Fruit fly (Drosophila melanogaster) S2 (cell line): Measurements from ENCODE around the gene CG5194.

ENCODE experiments used
- CG8478 ChIP-seq: fragments of >200 bp; optimal IDR thresholded peaks from 2 replicates; lab custom pipeline; 2018
- CTCF ChIP-seq, 2 experiments: fragments of >200 bp; optimal IDR thresholded peaks; 2 replicates each; lab custom pipeline; 2018

The CG5194 gene

DNA sequence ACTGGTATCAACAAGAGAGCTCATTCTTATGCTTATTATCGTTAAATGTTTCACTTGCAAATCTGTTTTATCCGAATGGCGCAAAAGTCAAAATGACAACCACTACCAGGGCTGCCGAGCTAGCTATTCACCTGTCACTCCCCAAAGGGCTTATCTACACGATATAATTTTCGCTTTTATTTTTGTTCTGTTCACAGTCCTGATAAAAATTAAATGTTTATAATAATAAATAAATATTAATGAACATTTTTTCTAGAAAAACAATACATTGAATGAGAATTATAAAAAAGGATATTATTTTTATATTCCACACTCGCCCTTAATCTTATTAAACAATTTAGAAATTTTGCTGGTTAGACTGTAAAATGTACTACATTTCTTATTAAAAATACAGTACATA is at the start of gene CG5194:
Gene CG5194, minus strand, starts transcription at position 101 of the 400 bp plus-strand sequence.
- TF ChIP-seq CTCF (optimal IDR thresholded peaks at IDR 0.05; lab: Kevin White, UChicago) (no peak), CG8478 (lab: Kevin White, UChicago) (no peak)

DNA sequence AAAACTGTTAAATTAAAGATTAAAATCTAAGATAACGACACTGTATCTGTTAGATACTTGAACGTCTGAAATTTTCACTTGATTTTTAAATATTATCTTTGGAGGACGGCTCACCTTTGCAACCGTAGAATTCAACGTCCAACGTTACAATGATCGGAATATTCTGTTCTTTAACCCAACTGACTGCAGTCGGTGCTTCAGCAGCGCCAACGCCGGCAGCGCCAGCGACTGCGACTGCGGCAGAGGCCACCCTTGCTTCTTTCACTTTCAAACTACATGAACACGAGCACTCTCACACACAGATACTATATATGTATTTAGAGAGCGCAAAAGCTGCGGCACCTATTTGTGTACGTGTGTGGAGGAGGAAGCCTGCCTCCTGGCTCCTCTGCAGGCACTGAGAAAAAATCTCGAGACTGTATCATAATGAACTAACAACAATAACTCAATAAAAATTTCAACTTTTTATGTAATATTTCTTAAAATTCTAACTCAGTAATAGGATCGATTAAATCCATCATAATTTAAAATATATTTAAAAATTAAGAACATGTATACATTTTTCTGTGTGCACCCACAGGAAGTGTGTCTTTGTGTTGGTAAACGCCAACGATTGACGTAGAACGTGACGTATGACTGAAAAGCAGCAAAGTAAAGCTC is 47.9 kb upstream of the CG5194 start:
- TF ChIP-seq CTCF (optimal IDR thresholded peaks at IDR 0.05; lab: Kevin White, UChicago) (no peak), CG8478 (lab: Kevin White, UChicago) (no peak)

DNA sequence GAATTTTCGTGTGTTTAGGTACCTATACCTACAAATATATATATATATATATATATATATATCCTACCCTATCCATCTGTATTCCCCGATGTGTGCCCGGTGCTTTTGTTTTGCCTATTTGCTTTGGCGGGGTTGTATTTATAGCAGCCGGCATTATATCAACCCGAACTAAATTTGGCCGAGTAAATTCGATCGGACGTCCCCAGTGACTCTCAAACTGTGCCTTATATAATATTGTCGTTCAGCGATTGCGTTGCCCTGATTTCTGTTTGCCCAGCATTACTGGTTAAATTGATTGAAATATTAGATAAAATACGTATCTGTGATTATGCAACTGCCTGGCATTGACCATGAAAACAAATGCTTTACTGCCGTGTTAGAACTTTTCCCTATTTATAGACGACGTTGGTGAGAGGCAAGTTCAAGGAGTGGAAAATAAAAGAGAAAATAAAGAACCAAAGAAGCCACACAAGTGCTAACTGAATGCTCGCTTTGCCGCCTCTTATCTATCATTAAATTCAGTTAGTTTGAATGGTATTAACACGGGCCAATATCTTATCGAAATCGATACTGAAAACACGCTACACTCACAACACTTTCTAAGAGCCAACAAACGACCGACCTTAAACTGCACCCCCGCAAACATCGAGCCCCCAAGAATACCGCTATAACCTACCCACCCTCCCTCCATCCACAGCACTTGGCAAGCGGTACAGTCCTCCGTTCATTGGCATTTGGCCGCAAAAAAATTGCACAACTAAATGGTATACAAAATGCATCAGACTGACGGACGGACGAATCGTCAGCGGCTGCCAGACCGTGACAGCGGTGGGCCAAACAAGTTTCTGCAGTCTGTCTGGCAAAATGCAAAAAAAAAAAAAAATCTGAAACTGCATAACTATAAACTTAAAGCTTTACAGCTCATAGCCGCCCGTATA is 46.5 kb upstream of the CG5194 start:
- TF ChIP-seq CG8478 (lab: Kevin White, UChicago) (no peak), CTCF (optimal IDR thresholded peaks at IDR 0.05; lab: Kevin White, UChicago) (no peak)

DNA sequence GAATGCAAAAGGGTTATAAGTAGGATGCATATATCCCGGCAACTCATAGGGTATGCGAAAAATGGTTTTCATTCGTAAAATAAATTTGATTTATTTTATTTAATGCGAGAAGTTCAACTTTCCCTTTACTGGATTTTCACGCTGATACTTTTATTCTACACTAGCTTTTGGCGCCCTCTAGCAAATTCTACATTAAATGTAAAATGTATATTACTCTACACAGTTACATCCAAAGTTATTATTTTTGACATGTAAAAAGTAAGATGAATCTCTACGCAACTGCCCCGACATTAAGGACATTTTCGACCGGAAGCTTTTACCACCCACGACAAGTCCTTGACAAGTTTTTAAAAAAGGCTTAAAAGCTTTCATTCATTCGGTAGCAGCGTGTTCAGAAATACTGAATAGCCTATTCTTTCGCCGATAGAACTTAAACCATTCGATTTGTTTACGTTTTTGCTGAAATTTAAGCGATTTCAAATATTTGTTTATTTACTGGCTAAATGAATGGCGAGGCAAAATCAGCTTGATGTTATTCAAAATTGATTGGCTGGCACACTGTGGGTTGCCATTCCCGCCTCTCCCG is 45.3 kb upstream of the CG5194 start:
- TF ChIP-seq CG8478 (lab: Kevin White, UChicago) (no peak), CTCF (optimal IDR thresholded peaks at IDR 0.05; lab: Kevin White, UChicago) (peak; percentile 80 to 88)

DNA sequence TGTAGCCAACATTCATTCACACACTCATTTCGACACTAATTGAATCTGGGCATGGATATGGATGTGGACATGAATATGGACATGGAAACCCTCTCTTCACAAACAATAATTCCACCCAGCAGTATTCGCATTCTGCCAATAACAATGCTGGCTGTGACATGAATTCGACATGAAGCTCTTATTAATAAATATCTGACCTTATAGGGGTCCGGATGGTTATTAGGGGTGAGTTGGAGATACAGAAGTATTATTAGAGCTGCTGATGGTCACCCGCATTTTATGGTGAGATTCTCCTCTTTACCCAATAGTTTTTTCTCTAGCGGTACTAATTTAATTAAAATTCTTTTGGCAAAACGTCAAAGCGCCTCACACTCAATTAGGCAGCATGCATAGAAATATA is 44.6 kb upstream of the CG5194 start:
- no peak for TF ChIP-seq CG8478 (lab: Kevin White, UChicago)
- no peak for TF ChIP-seq CTCF (optimal IDR thresholded peaks at IDR 0.05; lab: Kevin White, UChicago)

DNA sequence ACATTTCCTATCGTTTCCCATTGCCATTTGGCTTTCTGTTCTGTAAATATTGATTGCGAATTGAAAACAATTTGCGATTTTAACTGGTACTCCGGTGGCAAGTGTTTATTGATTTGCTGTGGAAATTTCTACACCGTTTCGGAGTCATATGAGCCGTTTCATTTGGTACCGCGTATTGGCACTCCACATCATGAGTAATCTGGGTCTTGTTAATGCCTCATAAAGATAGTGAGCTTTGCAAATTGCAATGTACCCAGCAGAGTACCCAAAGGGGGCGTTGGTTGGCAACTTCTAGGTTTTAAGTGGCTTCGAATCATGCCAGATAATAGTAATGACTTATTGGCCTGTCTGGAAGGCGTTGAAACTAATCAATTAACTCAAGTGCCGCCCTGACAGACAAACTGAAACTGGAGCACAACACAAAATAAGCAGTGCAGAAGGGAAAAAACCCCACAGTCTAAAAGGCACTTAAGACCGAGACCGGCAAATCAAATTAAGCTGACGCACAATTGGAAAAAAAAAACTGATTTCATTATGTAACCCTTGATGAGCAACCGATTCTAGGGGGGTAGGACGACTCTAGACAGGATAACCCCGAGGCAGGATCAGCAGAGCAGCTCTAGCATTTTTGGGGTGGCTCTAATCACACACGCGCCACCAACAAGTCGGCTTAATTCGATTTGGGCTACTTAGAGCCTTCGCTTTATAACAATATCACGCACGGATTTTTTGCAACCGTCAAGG is 43.3 kb upstream of the CG5194 start:
- TF ChIP-seq CG8478 (lab: Kevin White, UChicago), result no peak

DNA sequence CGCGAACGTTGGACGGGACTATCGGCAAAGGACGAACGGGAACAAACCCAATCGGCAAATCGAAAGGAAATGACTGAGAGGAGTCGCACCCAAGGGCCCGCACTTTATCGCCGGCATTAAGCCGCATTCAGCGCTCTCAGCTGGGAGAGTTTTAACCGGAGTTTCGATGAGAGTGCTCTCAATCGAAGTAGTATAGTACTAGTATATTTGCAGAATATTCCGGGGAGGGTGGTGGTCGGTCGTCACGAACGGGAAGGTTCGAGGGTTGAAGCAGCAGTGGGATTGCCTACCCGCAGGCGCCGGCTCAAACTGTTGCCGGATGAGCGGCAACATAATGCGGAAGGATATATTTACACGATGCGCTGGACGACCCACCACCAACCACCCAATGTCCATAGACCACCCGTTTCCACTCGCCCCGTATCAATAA is 42.2 kb upstream of the CG5194 start:
- TF ChIP-seq CG8478 (lab: Kevin White, UChicago) (no peak), CTCF (optimal IDR thresholded peaks at IDR 0.05; lab: Kevin White, UChicago) (no peak)

DNA sequence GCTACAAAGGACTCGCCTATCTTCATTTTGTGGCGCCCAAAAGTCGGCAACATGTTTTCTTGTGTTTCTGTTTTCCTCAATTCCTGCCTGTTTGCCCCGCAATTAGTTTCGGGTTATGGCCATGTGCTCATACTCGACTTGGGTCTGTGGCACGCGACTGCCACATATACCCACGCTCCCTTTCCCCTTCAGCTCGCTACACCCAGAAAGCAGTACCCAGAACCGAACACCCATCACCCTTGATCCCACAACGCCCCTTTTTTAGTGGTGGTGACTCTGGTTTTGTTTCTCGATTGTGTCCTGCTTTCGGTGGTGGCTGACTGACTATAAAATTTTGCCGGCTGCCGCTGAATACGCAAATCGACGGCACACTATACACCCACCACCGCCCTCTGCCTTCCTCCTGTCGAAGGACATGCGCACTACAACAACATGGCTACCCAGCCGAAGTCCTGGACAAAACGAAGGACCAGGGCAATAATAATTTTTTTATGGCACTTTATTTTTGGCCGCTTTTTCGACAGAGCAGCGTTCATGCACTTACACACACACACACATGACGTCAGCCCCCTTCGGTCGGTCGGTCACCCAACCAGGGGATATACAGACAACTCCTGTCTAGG is 40.9 kb upstream of the CG5194 start:
- TF ChIP-seq CG8478 (lab: Kevin White, UChicago) (no peak), CTCF (optimal IDR thresholded peaks at IDR 0.05; lab: Kevin White, UChicago) (no peak)

DNA sequence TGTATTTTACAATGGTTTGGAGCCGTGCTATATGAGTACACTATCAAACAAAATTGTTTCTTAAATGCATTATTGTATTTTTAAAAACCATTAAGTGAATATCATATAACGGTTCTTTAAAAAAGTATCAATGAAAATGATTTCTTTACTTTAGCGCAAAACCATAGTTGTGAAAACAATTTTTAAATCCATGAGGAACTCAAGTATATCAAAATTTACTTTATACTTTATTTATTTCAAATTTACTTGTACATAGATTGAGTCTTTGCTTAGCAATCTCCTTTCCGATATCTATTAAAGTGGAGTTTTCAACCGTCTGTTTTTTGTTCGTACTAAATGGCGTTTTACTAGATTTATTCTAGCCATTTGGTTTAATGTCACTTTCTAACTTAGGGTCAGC is 37.4 kb upstream of the CG5194 start, which contains the start of gene Argk2:
Gene Argk2, plus strand, starts transcription at position 378 of the 400 bp plus-strand sequence.
- TF ChIP-seq CG8478 (lab: Kevin White, UChicago), result no peak
- TF ChIP-seq CTCF (optimal IDR thresholded peaks at IDR 0.05; lab: Kevin White, UChicago), result peak in 1 of 2 experiments; percentile 60

DNA sequence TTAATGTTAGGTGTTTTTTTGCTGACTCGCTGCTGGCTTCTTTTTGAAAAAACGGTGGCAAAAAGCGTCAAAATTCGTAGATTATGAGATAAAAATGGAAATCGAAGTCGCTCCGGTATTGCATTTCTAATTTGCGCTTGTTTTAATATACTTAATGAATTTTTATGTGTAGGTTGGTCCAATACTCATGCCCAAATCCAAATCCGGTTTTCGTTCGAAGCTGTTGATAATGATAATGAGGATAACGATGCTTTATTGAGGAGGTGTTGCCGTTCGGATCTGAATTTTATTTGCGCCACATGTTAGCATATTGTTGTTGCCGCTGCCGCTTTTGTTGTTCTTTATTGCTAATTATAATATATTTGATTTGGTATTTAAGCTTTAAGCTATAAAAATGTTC is 36.6 kb upstream of the CG5194 start:
- TF ChIP-seq CG8478 (lab: Kevin White, UChicago), result no peak
- TF ChIP-seq CTCF (optimal IDR thresholded peaks at IDR 0.05; lab: Kevin White, UChicago), result no peak

DNA sequence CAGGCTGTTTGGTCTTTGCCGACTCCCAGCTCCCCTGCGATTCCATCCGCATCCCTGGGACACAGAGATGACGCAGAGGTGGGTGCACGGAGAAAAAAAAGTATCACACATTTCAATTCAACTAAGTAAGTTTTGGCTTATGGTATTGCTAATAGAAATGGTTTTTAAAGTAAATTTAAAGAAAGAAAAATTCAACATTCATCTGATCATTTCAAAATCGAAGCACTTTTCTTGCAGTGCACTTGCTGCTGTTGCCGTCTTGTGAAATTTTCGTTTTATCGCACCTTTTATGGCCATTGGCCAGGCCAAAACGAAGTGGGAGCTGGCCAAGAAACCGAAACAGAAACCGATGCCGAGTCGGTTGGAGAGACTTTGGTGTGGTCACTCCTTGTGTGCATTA is 35.7 kb upstream of the CG5194 start:
- no peak for TF ChIP-seq CTCF (optimal IDR thresholded peaks at IDR 0.05; lab: Kevin White, UChicago)
- TF ChIP-seq CG8478 (lab: Kevin White, UChicago), result no peak

DNA sequence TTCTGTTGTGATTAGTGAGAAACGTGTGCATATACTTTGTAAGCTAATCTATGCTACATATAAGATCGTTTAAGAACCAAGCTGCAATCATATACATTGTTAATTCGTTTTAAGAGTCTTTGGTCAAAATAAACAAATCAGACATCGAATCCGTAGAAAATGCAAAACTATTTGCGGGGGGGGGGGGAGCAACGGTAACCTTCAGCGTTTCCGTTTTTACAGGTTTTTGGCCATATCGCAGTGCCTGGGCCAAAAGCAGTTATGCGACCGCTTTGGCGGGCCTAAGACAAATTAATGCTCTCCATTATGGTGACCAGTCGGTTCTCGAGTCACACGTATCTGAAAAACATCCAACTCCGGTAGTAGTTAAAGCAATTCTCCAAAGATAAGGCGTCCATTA is 35.3 kb upstream of the CG5194 start:
- TF ChIP-seq CTCF (optimal IDR thresholded peaks at IDR 0.05; lab: Kevin White, UChicago) (no peak), CG8478 (lab: Kevin White, UChicago) (no peak)

DNA sequence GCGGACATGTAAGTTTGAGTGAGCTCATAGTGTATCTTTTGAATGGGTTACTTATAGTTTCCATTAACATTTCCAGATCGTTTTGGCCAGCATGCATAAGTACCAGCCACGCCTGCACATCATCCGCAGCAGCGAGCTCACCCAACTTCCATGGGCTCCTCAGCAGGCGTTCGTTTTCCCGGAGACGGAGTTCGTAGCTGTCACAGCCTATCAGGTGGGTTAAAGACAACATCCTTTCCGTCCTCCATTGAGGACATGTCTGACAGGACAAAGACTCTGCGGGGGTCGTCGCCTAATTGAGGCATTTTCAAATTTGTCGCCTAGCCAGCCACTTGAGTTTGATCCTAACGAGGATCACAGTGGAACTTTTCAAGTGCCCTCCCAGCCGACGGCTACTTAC is 34.0 kb upstream of the CG5194 start:
- TF ChIP-seq CTCF (optimal IDR thresholded peaks at IDR 0.05; lab: Kevin White, UChicago), result no peak
- no peak for TF ChIP-seq CG8478 (lab: Kevin White, UChicago)
